Fruit fly (Drosophila melanogaster): ENCODE results near the gene CG43673.

The CG43673 gene

dm6 chrX:15760447-15761297 is 18.3 kb upstream of the CG43673 start, which contains the start of the genes Graf and mRpL3 (continued):
- peak; percentile 94 for TF ChIP-seq chinmo (GFP tag; IDR thresholded peaks at IDR 0.05; ENCODE audit: partially characterized antibody)
- TF ChIP-seq mld (GFP tag; IDR thresholded peaks at IDR 0.05; ENCODE audit: partially characterized antibody) = peak; percentile 92
- TF ChIP-seq CG14860 (GFP tag; IDR thresholded peaks at IDR 0.05; ENCODE audit: partially characterized antibody) = peak; percentile 90
- TF ChIP-seq MESR4 (GFP tag; optimal IDR thresholded peaks at IDR 0.05) = peak; percentile 45
- peak; percentile 90 for TF ChIP-seq vnd (GFP tag; IDR thresholded peaks at IDR 0.05; ENCODE audit: partially characterized antibody)
- TF ChIP-seq CG18764 (GFP tag; optimal IDR thresholded peaks at IDR 0.05) = no peak
- TF ChIP-seq CG42726 (GFP tag; IDR thresholded peaks at IDR 0.05; ENCODE audit: partially characterized antibody) = peak; percentile 88
- TF ChIP-seq CHES-1-like (GFP tag; optimal IDR thresholded peaks at IDR 0.05) = peak; percentile 20
- TF ChIP-seq CG14710 (tag; optimal IDR thresholded peaks at IDR 0.05) = peak; percentile 41
- TF ChIP-seq Doc3 (GFP tag; IDR thresholded peaks at IDR 0.05; ENCODE audit: partially characterized antibody) = peak; percentile 80
- TF ChIP-seq scrt (GFP tag; optimal IDR thresholded peaks at IDR 0.05) = peak; percentile 61
- peak; percentile 34 for TF ChIP-seq pzg (GFP tag; optimal IDR thresholded peaks at IDR 0.05)
- no peak for TF ChIP-seq CTCF (GFP tag; optimal IDR thresholded peaks at IDR 0.05)
- TF ChIP-seq CG7357 (GFP tag; IDR thresholded peaks at IDR 0.05) = peak; percentile 85
- TF ChIP-seq exex (tag; optimal IDR thresholded peaks at IDR 0.05) = peak; percentile 8

- TF ChIP-seq MBD-R2 (GFP tag; IDR thresholded peaks at IDR 0.05) = peak; percentile 46
- 0 out of 2 replicates have a peak, but pooled peaks have one; percentile 4 for TF ChIP-seq inv (GFP tag; IDR thresholded peaks at IDR 0.05; ENCODE audit: partially characterized antibody)
- peak; percentile 53 for TF ChIP-seq MESR4 (GFP tag; optimal IDR thresholded peaks at IDR 0.05)
- peak; percentile 55; the same call in 3 of the 4 replicates for TF ChIP-seq Dll (GFP tag; IDR thresholded peaks at IDR 0.05; ENCODE audit: partially characterized antibody)
- TF ChIP-seq CG13287 (GFP tag; IDR thresholded peaks at IDR 0.05; ENCODE audit: partially characterized antibody) = peak; percentile 11; the same call in 1 of the 2 replicates
- TF ChIP-seq nmo (GFP tag; optimal IDR thresholded peaks at IDR 0.05) = no peak
- no peak for TF ChIP-seq CG11093 (GFP tag; IDR thresholded peaks at IDR 0.05)
- peak in 1 of 2 experiments; percentile 87 for TF ChIP-seq Pdp1 (GFP tag; optimal IDR thresholded peaks at IDR 0.05)
- TF ChIP-seq Scr (GFP tag; IDR thresholded peaks at IDR 0.05; ENCODE audit: partially characterized antibody) = peak; percentile 32; the same call in 1 of the 2 replicates
Measured at dm6 chrX:15761298-15761640, 17.7 kb upstream of the CG43673 start.

- TF ChIP-seq CG16813 (GFP tag; IDR thresholded peaks at IDR 0.05; ENCODE audit: partially characterized antibody) (peak; percentile 63), MESR4 (GFP tag; optimal IDR thresholded peaks at IDR 0.05) (peak; percentile 39), CG6765 (GFP tag; optimal IDR thresholded peaks at IDR 0.05) (no peak), pfk (GFP tag; optimal IDR thresholded peaks at IDR 0.05) (peak; percentile 82), Hey (tag; optimal IDR thresholded peaks at IDR 0.05) (no peak), Spps (tag; optimal IDR thresholded peaks at IDR 0.05) (no peak), grn (GFP tag; optimal IDR thresholded peaks at IDR 0.05) (no peak), CG2116 (GFP tag; optimal IDR thresholded peaks at IDR 0.05) (peak; percentile 49), Dll (GFP tag; IDR thresholded peaks at IDR 0.05; ENCODE audit: partially characterized antibody) (peak; percentile 65; the same call in 3 of the 4 replicates), zfh2 (GFP tag; optimal IDR thresholded peaks at IDR 0.05) (no peak), CG15514 (GFP tag; optimal IDR thresholded peaks at IDR 0.05) (peak; percentile 54), knrl (GFP tag; IDR thresholded peaks at IDR 0.05; ENCODE audit: partially characterized antibody) (peak; percentile 57), otp (GFP tag; IDR thresholded peaks at IDR 0.05) (no peak), CG5953 (GFP tag; IDR thresholded peaks at IDR 0.05) (no peak), CG11504 (tag; optimal IDR thresholded peaks at IDR 0.05) (no peak), CG15479 (GFP tag; optimal IDR thresholded peaks at IDR 0.05) (no peak), row (GFP tag; IDR thresholded peaks at IDR 0.05) (peak; percentile 7; the same call in 1 of the 3 replicates), H2.0 (GFP tag; IDR thresholded peaks at IDR 0.05) (no peak), sob (GFP tag; IDR thresholded peaks at IDR 0.05) (no peak), gsb (GFP tag; IDR thresholded peaks at IDR 0.05) (no peak), her (GFP tag; optimal IDR thresholded peaks at IDR 0.05) (no peak), repo (GFP tag; optimal IDR thresholded peaks at IDR 0.05) (no peak), phol (tag; optimal IDR thresholded peaks at IDR 0.05) (no peak), Kr (GFP tag; optimal IDR thresholded peaks at IDR 0.05) (no peak)
Measured at dm6 chrX:15762723-15763122, 16.2 kb upstream of the CG43673 start, which contains the start of gene Polr3A. TSS of gene Polr3A (plus strand) at chrX:15762956.
